Fruit fly (Drosophila melanogaster) whole organism, pupa: Measurements from ENCODE around the gene CG14034.
A peak's percentile ranks its signal among the peaks of the same experiment; 100 is the strongest.

ENCODE experiments used
- CG10348 ChIP-seq: fragments of 200-800 bp; sonication (Bioruptor generic); IDR thresholded peaks from 2 replicates; pipeline ENCODE4 v1.3.6; 2022; ENCODE audit warnings: missing biosample characterization, missing genetic modification characterization
- CG12605 ChIP-seq: fragments of 200-800 bp; sonication (Bioruptor generic); IDR thresholded peaks from 2 replicates; pipeline ENCODE4 v1.3.6; 2022; ENCODE audit warnings: missing biosample characterization, missing genetic modification characterization
- CG13204 ChIP-seq: fragments of 200-800 bp; sonication (Bioruptor generic); optimal IDR thresholded peaks from 2 replicates; lab custom pipeline; 2018; ENCODE audit warnings: missing biosample characterization, mild to moderate bottlenecking, missing genetic modification characterization, moderate library complexity
- CG14655 ChIP-seq: fragments of 200-800 bp; sonication (Bioruptor generic); optimal IDR thresholded peaks from 3 replicates; lab custom pipeline; 2017; ENCODE audit warnings: mild to moderate bottlenecking, missing biosample characterization, missing genetic modification reagents, missing genetic modification characterization
- CG15710 ChIP-seq: fragments of 200-800 bp; sonication (Bioruptor generic); optimal IDR thresholded peaks from 2 replicates; lab custom pipeline; 2018; ENCODE audit warnings: missing biosample characterization, mild to moderate bottlenecking, missing genetic modification characterization, moderate library complexity
- CG17806 ChIP-seq: fragments of 200-800 bp; sonication (Bioruptor generic); optimal IDR thresholded peaks from 2 replicates; lab custom pipeline; 2018; ENCODE audit warnings: missing biosample characterization, mild to moderate bottlenecking, missing genetic modification characterization, moderate library complexity
- CG32121 ChIP-seq: fragments of 200-800 bp; sonication (Bioruptor generic); IDR thresholded peaks from 2 replicates; pipeline ENCODE4 v1.3.6; 2022; ENCODE audit warnings: missing biosample characterization, missing genetic modification characterization
- CG34367 ChIP-seq: fragments of 200-800 bp; sonication (Bioruptor generic); optimal IDR thresholded peaks from 2 replicates; lab custom pipeline; 2018; ENCODE audit warnings: missing biosample characterization, mild to moderate bottlenecking, missing genetic modification characterization
- CG4496 ChIP-seq: fragments of 200-800 bp; sonication (Bioruptor generic); IDR thresholded peaks from 3 replicates; pipeline ENCODE4 v1.3.6; 2022; ENCODE audit warnings: missing biosample characterization, missing genetic modification characterization
- CG8159 ChIP-seq: fragments of 200-800 bp; sonication (Bioruptor generic); optimal IDR thresholded peaks from 3 replicates; lab custom pipeline; 2018; ENCODE audit warnings: missing biosample characterization, mild to moderate bottlenecking, missing genetic modification characterization, moderate library complexity
- CG8301 ChIP-seq: fragments of 200-800 bp; sonication (Bioruptor generic); optimal IDR thresholded peaks from 2 replicates; lab custom pipeline; 2018; ENCODE audit warnings: missing biosample characterization, mild to moderate bottlenecking, missing genetic modification characterization
- CG9948 ChIP-seq: fragments of 200-800 bp; sonication (Bioruptor generic); optimal IDR thresholded peaks from 2 replicates; lab custom pipeline; 2018; ENCODE audit warnings: missing biosample characterization, mild to moderate bottlenecking, missing genetic modification characterization, moderate library complexity
- D1 ChIP-seq: fragments of 200-800 bp; sonication (Bioruptor generic); optimal IDR thresholded peaks from 2 replicates; lab custom pipeline; 2018; ENCODE audit warnings: missing biosample characterization, mild to moderate bottlenecking, missing genetic modification characterization, moderate library complexity
- EcR ChIP-seq: fragments of 200-800 bp; sonication (Bioruptor generic); optimal IDR thresholded peaks from 3 replicates; lab custom pipeline; 2019; ENCODE audit warnings: missing biosample characterization, missing genetic modification characterization, mild to moderate bottlenecking, moderate library complexity, missing genetic modification reagents
- Ets98B ChIP-seq: fragments of 200-800 bp; sonication (Bioruptor generic); IDR thresholded peaks from 2 replicates; pipeline ENCODE4 v1.3.6; 2022; ENCODE audit warnings: missing biosample characterization, missing genetic modification characterization
- Pif1A ChIP-seq: fragments of 200-800 bp; sonication (Bioruptor generic); optimal IDR thresholded peaks from 3 replicates; lab custom pipeline; 2016; ENCODE audit warnings: missing biosample characterization, missing genetic modification characterization
- Pif1B ChIP-seq: fragments of 200-800 bp; sonication (Bioruptor generic); optimal IDR thresholded peaks from 3 replicates; lab custom pipeline; 2016; ENCODE audit warnings: missing biosample characterization, missing genetic modification characterization
- Snoo ChIP-seq: fragments of 200-800 bp; sonication (Bioruptor generic); optimal IDR thresholded peaks from 3 replicates; lab custom pipeline; 2017; ENCODE audit warnings: missing biosample characterization, mild to moderate bottlenecking, missing genetic modification characterization, inconsistent platforms
- fd96Ca ChIP-seq: fragments of 200-800 bp; sonication (Bioruptor generic); IDR thresholded peaks from 3 replicates; pipeline ENCODE4 v1.3.6; 2022; ENCODE audit warnings: missing biosample characterization, missing genetic modification characterization
- gl ChIP-seq: fragments of 200-800 bp; sonication (Bioruptor generic); optimal IDR thresholded peaks from 2 replicates; lab custom pipeline; 2018; ENCODE audit warnings: missing biosample characterization, mild to moderate bottlenecking, missing genetic modification characterization
- rn ChIP-seq: fragments of 200-800 bp; sonication (Bioruptor generic); IDR thresholded peaks from 2 replicates; pipeline ENCODE4 v1.3.6; 2022; ENCODE audit warnings: missing biosample characterization, missing genetic modification characterization

CG14034 gene

DNA sequence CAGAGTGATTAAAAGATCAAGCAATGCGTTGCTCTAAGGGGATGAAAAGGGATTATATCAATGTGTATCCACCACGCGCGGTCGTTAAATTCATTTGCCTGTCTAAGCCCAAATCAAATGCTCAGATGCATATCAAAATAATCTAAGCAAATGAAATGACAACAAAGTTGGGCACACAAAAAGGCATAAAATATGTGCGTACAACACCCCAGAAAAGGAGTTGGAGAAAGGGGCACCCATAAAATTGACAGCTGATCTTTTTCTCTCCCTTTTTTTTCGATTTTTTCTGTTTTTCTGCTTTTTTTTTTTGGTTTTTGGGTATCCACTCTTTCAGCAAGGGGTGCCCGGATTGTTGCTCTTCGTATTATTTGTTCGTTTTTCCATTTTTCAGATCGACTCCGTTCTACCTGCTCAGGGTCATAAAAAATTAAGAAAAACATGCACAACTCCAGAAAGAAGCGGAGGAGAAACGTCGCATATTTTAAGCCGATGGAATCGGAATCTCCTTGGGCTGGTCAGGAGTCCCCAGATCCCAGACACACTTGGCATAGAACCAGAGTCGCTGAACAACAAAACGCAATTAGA is 18.5 kb upstream of the CG14034 start:
- TF ChIP-seq CG9948 (tag; lab: Kevin White, UChicago) (no peak), CG13204 (peak; percentile 1)
- TF ChIP-seq, all 21 proteins: peak for 1

dm6 chr2L:5232967-5233909 is 16.9 kb upstream of the CG14034 start:
- TF ChIP-seq CG12605 (GFP tag; lab: Robert Waterston, UW) (no peak), CG14655 (GFP tag; lab: Kevin White, UChicago) (no peak)

DNA sequence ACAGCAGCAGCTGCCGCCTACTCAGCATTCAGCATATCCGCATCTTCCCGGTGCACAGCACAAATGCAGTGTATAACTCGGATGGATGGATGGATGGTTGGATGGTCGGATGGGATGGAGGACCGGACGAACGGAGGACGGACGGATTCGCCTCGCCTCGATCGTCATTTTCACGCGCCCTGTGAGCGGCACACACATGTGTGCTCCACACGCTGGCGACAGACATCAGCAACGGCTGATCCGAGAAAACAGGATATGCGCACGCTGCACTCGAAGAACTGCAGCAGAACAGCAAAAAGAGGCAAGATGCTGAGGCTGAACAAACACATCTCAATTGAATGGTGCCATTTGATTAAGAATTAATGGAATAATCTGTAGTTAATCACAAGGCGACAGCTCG is 15.8 kb upstream of the CG14034 start:
- TF ChIP-seq CG4496, result peak; percentile 32; the same call in 1 of the 3 replicates
- TF ChIP-seq Snoo (tag; lab: Kevin White, UChicago), result no peak
- TF ChIP-seq CG13204, result peak; percentile 59

- TF ChIP-seq CG4496 (no peak), CG32121 (GFP tag; lab: Robert Waterston, UW) (no peak), D1 (tag; lab: Kevin White, UChicago) (no peak), CG34367 (tag; lab: Kevin White, UChicago) (no peak), CG13204 (no peak), Snoo (tag; lab: Kevin White, UChicago) (peak; percentile 28), Pif1B (GFP tag; lab: Kevin White, UChicago) (no peak), Pif1A (GFP tag; lab: Kevin White, UChicago) (peak; percentile 36), fd96Ca (no peak), gl (tag; lab: Kevin White, UChicago) (no peak), CG8159 (peak; percentile 0), CG9948 (tag; lab: Kevin White, UChicago) (peak; percentile 8), rn (GFP tag; lab: Robert Waterston, UW) (no peak), CG14655 (GFP tag; lab: Kevin White, UChicago) (no peak), CG8301 (tag; lab: Kevin White, UChicago) (no peak), CG10348 (GFP tag; lab: Robert Waterston, UW) (no peak), CG17806 (peak; percentile 6), Ets98B (GFP tag; lab: Robert Waterston, UW) (no peak), CG12605 (GFP tag; lab: Robert Waterston, UW) (no peak), CG15710 (tag; lab: Kevin White, UChicago) (peak; percentile 5), EcR (GFP tag; lab: Kevin White, UChicago) (no peak)
Observed at dm6 chr2L:5231437-5231836, 15.1 kb upstream of the CG14034 start.

DNA sequence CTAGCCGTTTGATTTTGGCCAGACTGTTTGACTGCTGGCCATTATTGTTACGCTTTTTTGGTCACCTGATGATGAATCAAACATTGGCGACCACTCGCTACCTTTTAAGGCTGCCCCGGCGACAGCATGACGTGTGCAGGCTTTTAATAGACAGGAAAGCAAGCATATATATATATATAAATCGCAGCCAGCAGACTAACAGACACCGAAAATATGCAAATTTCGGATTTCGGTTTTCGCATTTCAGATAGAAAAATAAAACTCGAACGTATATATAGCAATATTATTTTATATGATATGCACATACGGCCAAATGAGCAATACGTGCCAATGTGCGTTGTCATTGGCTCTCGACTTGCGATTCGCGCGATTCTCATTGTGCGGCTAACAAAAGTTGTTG is 14.4 kb upstream of the CG14034 start:
- TF ChIP-seq fd96Ca (no peak), Pif1A (GFP tag; lab: Kevin White, UChicago) (no peak), Pif1B (GFP tag; lab: Kevin White, UChicago) (no peak), CG15710 (tag; lab: Kevin White, UChicago) (no peak), CG9948 (tag; lab: Kevin White, UChicago) (no peak), CG32121 (GFP tag; lab: Robert Waterston, UW) (no peak), Ets98B (GFP tag; lab: Robert Waterston, UW) (no peak), CG13204 (no peak), CG4496 (no peak), EcR (GFP tag; lab: Kevin White, UChicago) (no peak), CG34367 (tag; lab: Kevin White, UChicago) (no peak), D1 (tag; lab: Kevin White, UChicago) (no peak), CG17806 (no peak), CG12605 (GFP tag; lab: Robert Waterston, UW) (no peak), CG10348 (GFP tag; lab: Robert Waterston, UW) (no peak), CG14655 (GFP tag; lab: Kevin White, UChicago) (no peak), Snoo (tag; lab: Kevin White, UChicago) (no peak), CG8159 (no peak), CG8301 (tag; lab: Kevin White, UChicago) (no peak), rn (GFP tag; lab: Robert Waterston, UW) (no peak)
- TF ChIP-seq, all 21 proteins: peak for 0

DNA sequence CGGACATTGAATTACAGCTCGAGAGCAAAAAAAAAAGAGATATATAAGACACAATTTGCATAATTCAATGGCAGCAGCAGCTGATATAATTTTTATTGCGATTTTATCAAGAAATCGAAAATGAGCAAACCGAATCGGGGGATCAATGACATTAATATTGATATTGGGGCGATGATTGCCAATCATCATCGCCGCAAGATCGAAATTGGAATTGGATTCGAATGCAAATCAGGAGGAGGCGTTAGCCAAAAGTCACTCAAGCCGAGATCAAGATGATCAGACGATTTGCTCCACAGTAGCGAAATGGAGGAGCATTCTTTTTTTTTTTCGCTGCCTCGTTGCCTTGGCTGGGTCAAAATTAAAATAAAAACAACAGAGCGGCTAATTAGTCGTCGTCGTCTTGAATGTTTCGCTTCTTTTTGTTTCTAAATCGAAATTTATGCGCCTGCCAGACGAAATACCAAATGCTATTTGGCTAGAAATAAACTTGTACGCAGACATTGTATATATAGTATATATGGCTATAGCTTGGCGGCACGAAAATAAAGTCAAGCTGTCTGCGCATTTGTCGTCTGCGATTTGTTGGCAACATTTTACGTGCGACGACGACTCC is 13.5 kb upstream of the CG14034 start:
- TF ChIP-seq rn (GFP tag; lab: Robert Waterston, UW) (no peak), Snoo (tag; lab: Kevin White, UChicago) (no peak)
- TF ChIP-seq, all 21 proteins: peak for 0
